Fruit fly (Drosophila melanogaster) whole organism, embryonic: Measurements from ENCODE around the gene CG4301.

Experiments
- B-H1 ChIP-seq: fragments of 200-800 bp; sonication (Bioruptor generic); IDR thresholded peaks from 3 replicates; pipeline ENCODE4 v1.3.6; 2022; ENCODE audit warnings: missing biosample characterization, missing genetic modification characterization
- CG10431 ChIP-seq: fragments of 200-800 bp; sonication (Bioruptor generic); optimal IDR thresholded peaks from 3 replicates; lab custom pipeline; 2018; ENCODE audit warnings: missing biosample characterization, mild to moderate bottlenecking, missing genetic modification characterization
- CG10565 ChIP-seq: fragments of 200-800 bp; sonication (Bioruptor generic); optimal IDR thresholded peaks from 3 replicates; lab custom pipeline; 2016; ENCODE audit warnings: missing biosample characterization, mild to moderate bottlenecking, missing genetic modification characterization
- CG10979 ChIP-seq: fragments of 200-800 bp; sonication (Bioruptor generic); optimal IDR thresholded peaks from 2 replicates; lab custom pipeline; 2018; ENCODE audit warnings: missing biosample characterization, mild to moderate bottlenecking, missing genetic modification characterization, moderate library complexity
- CG11696 ChIP-seq: fragments of 200-800 bp; sonication (Bioruptor generic); IDR thresholded peaks from 2 replicates; pipeline ENCODE4 v1.3.6; 2022; ENCODE audit warnings: missing biosample characterization, missing genetic modification characterization
- CG12104 ChIP-seq: fragments of 200-800 bp; sonication (Bioruptor generic); optimal IDR thresholded peaks from 3 replicates; lab custom pipeline; 2016; ENCODE audit warnings: missing biosample characterization, missing genetic modification characterization
- CG14014 ChIP-seq: fragments of 200-800 bp; sonication (Bioruptor generic); IDR thresholded peaks from 2 replicates; pipeline ENCODE4 v1.3.6; 2022; ENCODE audit warnings: missing biosample characterization, missing genetic modification characterization
- CG14441 ChIP-seq: fragments of 200-800 bp; sonication (Bioruptor generic); IDR thresholded peaks from 2 replicates; pipeline ENCODE4 v1.3.6; 2022; ENCODE audit warnings: missing biosample characterization, missing genetic modification characterization
- CG15073 ChIP-seq: fragments of 200-800 bp; sonication (Bioruptor generic); optimal IDR thresholded peaks from 2 replicates; lab custom pipeline; 2016; ENCODE audit warnings: missing biosample characterization, missing genetic modification characterization
- CG18619 ChIP-seq: fragments of 200-800 bp; sonication (Bioruptor generic); optimal IDR thresholded peaks from 3 replicates; lab custom pipeline; 2017; ENCODE audit warnings: missing biosample characterization, mild to moderate bottlenecking, missing genetic modification characterization
- CG2202 ChIP-seq: fragments of 200-800 bp; sonication (Bioruptor generic); optimal IDR thresholded peaks from 2 replicates; lab custom pipeline; 2018; ENCODE audit warnings: missing biosample characterization, mild to moderate bottlenecking, missing genetic modification characterization
- CG3065 ChIP-seq: fragments of 200-800 bp; sonication (Bioruptor generic); optimal IDR thresholded peaks from 2 replicates; lab custom pipeline; 2016; ENCODE audit warnings: missing biosample characterization, missing genetic modification characterization
- CG3281 ChIP-seq: fragments of 200-800 bp; sonication (Bioruptor generic); optimal IDR thresholded peaks from 3 replicates; lab custom pipeline; 2017; ENCODE audit warnings: missing biosample characterization, mild to moderate bottlenecking, missing genetic modification characterization
- CG34224 ChIP-seq: fragments of 200-800 bp; sonication (Bioruptor generic); IDR thresholded peaks from 3 replicates; pipeline ENCODE4 v1.3.6; 2022; ENCODE audit warnings: missing biosample characterization, missing genetic modification characterization; ENCODE audit not compliant: partially characterized antibody
- CG34422 ChIP-seq: fragments of 200-800 bp; sonication (Bioruptor generic); IDR thresholded peaks from 3 replicates; pipeline ENCODE4 v1.3.6; 2022; ENCODE audit warnings: missing biosample characterization, missing genetic modification characterization
- CG4360 ChIP-seq: fragments of 200-800 bp; sonication (Bioruptor generic); IDR thresholded peaks from 2 replicates; pipeline ENCODE4 v1.3.6; 2022; ENCODE audit warnings: missing biosample characterization, missing genetic modification characterization
- CG43689 ChIP-seq: fragments of 200-800 bp; sonication (Bioruptor generic); IDR thresholded peaks from 2 replicates; pipeline ENCODE4 v1.3.6; 2022; ENCODE audit warnings: missing biosample characterization, missing genetic modification characterization
- CG6791 ChIP-seq: fragments of 200-800 bp; sonication (Bioruptor generic); IDR thresholded peaks from 3 replicates; pipeline ENCODE4 v1.3.6; 2022; ENCODE audit warnings: missing biosample characterization, missing genetic modification characterization; ENCODE audit not compliant: partially characterized antibody
- CG7357 ChIP-seq: fragments of 200-800 bp; sonication (Bioruptor generic); IDR thresholded peaks from 3 replicates; pipeline ENCODE4 v1.3.6; 2022; ENCODE audit warnings: missing biosample characterization, missing genetic modification characterization
- CG7556 ChIP-seq: fragments of 200-800 bp; sonication (Bioruptor generic); optimal IDR thresholded peaks from 2 replicates; lab custom pipeline; 2017; ENCODE audit warnings: missing biosample characterization, mild to moderate bottlenecking, missing genetic modification characterization
- CG8281 ChIP-seq: fragments of 200-800 bp; sonication (Bioruptor generic); optimal IDR thresholded peaks from 2 replicates; lab custom pipeline; 2018; ENCODE audit warnings: missing biosample characterization, mild to moderate bottlenecking, missing genetic modification characterization, moderate library complexity
- CG9437 ChIP-seq: fragments of 200-800 bp; sonication (Bioruptor generic); optimal IDR thresholded peaks from 2 replicates; lab custom pipeline; 2018; ENCODE audit warnings: missing biosample characterization, mild to moderate bottlenecking, missing genetic modification characterization
- CG9727 ChIP-seq: fragments of 200-800 bp; sonication (Bioruptor generic); optimal IDR thresholded peaks from 3 replicates; lab custom pipeline; 2017; ENCODE audit warnings: missing biosample characterization, mild to moderate bottlenecking, missing genetic modification characterization
- Camta ChIP-seq: fragments of 200-800 bp; sonication (Bioruptor generic); optimal IDR thresholded peaks from 2 replicates; lab custom pipeline; 2016; ENCODE audit warnings: missing biosample characterization, missing genetic modification characterization
- Deaf1 ChIP-seq: fragments of 200-800 bp; optimal IDR thresholded peaks from 3 replicates; lab custom pipeline; 2019; ENCODE audit warnings: missing biosample characterization, mild to moderate bottlenecking, missing genetic modification characterization, moderate library complexity
- E2f1 ChIP-seq: fragments of 200-800 bp; sonication (Bioruptor generic); IDR thresholded peaks from 2 replicates; pipeline ENCODE4 v1.3.6; 2022; ENCODE audit warnings: missing biosample characterization, missing genetic modification characterization
- Gsc ChIP-seq: fragments of 200-800 bp; sonication (Bioruptor generic); IDR thresholded peaks from 2 replicates; pipeline ENCODE4 v1.3.6; 2022; ENCODE audit warnings: missing biosample characterization, missing genetic modification characterization
- Kr ChIP-seq: fragments of 200-800 bp; sonication (Bioruptor generic); optimal IDR thresholded peaks from 2 replicates; lab custom pipeline; 2017; ENCODE audit warnings: missing biosample characterization, mild to moderate bottlenecking, missing genetic modification characterization
- NFAT ChIP-seq: fragments of 200-800 bp; sonication (Bioruptor generic); IDR thresholded peaks from 2 replicates; pipeline ENCODE4 v1.3.6; 2022; ENCODE audit warnings: missing biosample characterization, missing genetic modification characterization
- Nf-YC ChIP-seq: fragments of 200-800 bp; optimal IDR thresholded peaks from 3 replicates; lab custom pipeline; 2019; ENCODE audit warnings: missing biosample characterization, mild to moderate bottlenecking, missing genetic modification characterization, moderate library complexity
- Opbp ChIP-seq: fragments of 200-800 bp; sonication (Bioruptor generic); IDR thresholded peaks from 3 replicates; pipeline ENCODE4 v1.3.6; 2022; ENCODE audit warnings: missing biosample characterization, missing genetic modification characterization; ENCODE audit not compliant: partially characterized antibody
- Rx ChIP-seq: fragments of 200-800 bp; sonication (Bioruptor generic); IDR thresholded peaks from 2 replicates; pipeline ENCODE4 v1.3.6; 2022; ENCODE audit warnings: missing biosample characterization, missing genetic modification characterization
- Sin3A ChIP-seq: fragments of >200 bp; optimal IDR thresholded peaks from 2 replicates; lab custom pipeline; 2018
- Sox100B ChIP-seq: fragments of 200-800 bp; sonication (Bioruptor generic); optimal IDR thresholded peaks from 3 replicates; lab custom pipeline; 2018; ENCODE audit warnings: missing biosample characterization, mild to moderate bottlenecking, missing genetic modification characterization
- az2 ChIP-seq: fragments of 200-800 bp; sonication (Bioruptor generic); optimal IDR thresholded peaks from 3 replicates; lab custom pipeline; 2016; ENCODE audit warnings: missing biosample characterization, missing genetic modification characterization
- bab2 ChIP-seq: fragments of 200-800 bp; sonication (Bioruptor generic); optimal IDR thresholded peaks from 2 replicates; lab custom pipeline; 2016; ENCODE audit warnings: missing biosample characterization, missing genetic modification characterization
- bcd ChIP-seq: fragments of 200-800 bp; sonication (Bioruptor generic); optimal IDR thresholded peaks from 2 replicates; lab custom pipeline; 2017; ENCODE audit warnings: missing biosample characterization, mild to moderate bottlenecking, missing genetic modification characterization
- cad ChIP-seq: fragments of >200 bp; optimal IDR thresholded peaks from 2 replicates; lab custom pipeline; 2017; ENCODE audit warnings: missing biosample characterization, missing genetic modification characterization
- dimm ChIP-seq: fragments of 200-800 bp; sonication (Bioruptor generic); IDR thresholded peaks from 2 replicates; pipeline ENCODE4 v1.3.6; 2022; ENCODE audit warnings: missing biosample characterization, missing genetic modification characterization
- ems ChIP-seq: fragments of 200-800 bp; sonication (Bioruptor generic); optimal IDR thresholded peaks from 3 replicates; lab custom pipeline; 2016; ENCODE audit warnings: missing biosample characterization, missing genetic modification characterization
- fd96Cb ChIP-seq: fragments of 200-800 bp; sonication (Bioruptor generic); optimal IDR thresholded peaks from 2 replicates; lab custom pipeline; 2018; ENCODE audit warnings: missing biosample characterization, mild to moderate bottlenecking, missing genetic modification characterization, moderate library complexity
- gfzf ChIP-seq: fragments of 200-800 bp; sonication (Bioruptor generic); optimal IDR thresholded peaks from 2 replicates; lab custom pipeline; 2016; ENCODE audit warnings: missing biosample characterization, mild to moderate bottlenecking, missing genetic modification characterization, moderate library complexity
- hkb ChIP-seq, 2 experiments: fragments of 200-800 bp in 1 of 2; fragments of >200 bp in 1 of 2; sonication (Bioruptor generic) in 1 of 2; IDR thresholded peaks in 1 of 2; optimal IDR thresholded peaks in 1 of 2; 2 replicates each; pipeline versions ENCODE4 v1.3.6 to Lab custom; 2017 to 2022; ENCODE audit warnings: missing biosample characterization in 1 of 2, missing genetic modification characterization in 1 of 2
- hth ChIP-seq: fragments of >200 bp; optimal IDR thresholded peaks from 2 replicates; lab custom pipeline; 2017; ENCODE audit warnings: inconsistent platforms
- luna ChIP-seq: fragments of 200-800 bp; sonication (Bioruptor generic); optimal IDR thresholded peaks from 2 replicates; lab custom pipeline; 2016; ENCODE audit warnings: missing biosample characterization, missing genetic modification characterization
- p53 ChIP-seq: fragments of 200-800 bp; sonication (Bioruptor generic); optimal IDR thresholded peaks from 2 replicates; lab custom pipeline; 2016; ENCODE audit warnings: missing biosample characterization, missing genetic modification characterization
- ro ChIP-seq: fragments of 200-800 bp; sonication (Bioruptor generic); IDR thresholded peaks from 2 replicates; pipeline ENCODE4 v1.3.6; 2022; ENCODE audit warnings: missing biosample characterization, missing genetic modification characterization
- slbo ChIP-seq: fragments of 200-800 bp; sonication (Bioruptor generic); IDR thresholded peaks from 2 replicates; pipeline ENCODE4 v1.3.6; 2022; ENCODE audit warnings: missing biosample characterization, missing genetic modification characterization
- tll ChIP-seq, 2 experiments: fragments of 200-800 bp in 1 of 2; fragments of >200 bp in 1 of 2; sonication (Bioruptor generic) in 1 of 2; optimal IDR thresholded peaks; 2 replicates each; lab custom pipeline; 2017 to 2019; ENCODE audit warnings: missing biosample characterization in 2 of 2, missing genetic modification characterization in 2 of 2, mild to moderate bottlenecking in 1 of 2, moderate library complexity in 1 of 2
- ttk ChIP-seq: fragments of 200-800 bp; sonication (Bioruptor generic); IDR thresholded peaks from 2 replicates; pipeline ENCODE4 v2.1.2; 2022; ENCODE audit warnings: missing biosample characterization, missing genetic modification characterization

The CG4301 gene

dm6 chrX:16383667-16384515 is 21.4 kb upstream of the CG4301 start (continued):
- no peak for TF ChIP-seq p53 (GFP tag; lab: Kevin White, UChicago)
- TF ChIP-seq CG10565 (GFP tag; lab: Kevin White, UChicago): no peak
- peak; percentile 90 for TF ChIP-seq CG3281 (GFP tag; lab: Kevin White, UChicago)
- TF ChIP-seq CG2202 (tag; lab: Kevin White, UChicago): peak; percentile 75
- TF ChIP-seq Sox100B (GFP tag; lab: Kevin White, UChicago): peak; percentile 85
- peak; percentile 49 for TF ChIP-seq CG9437 (GFP tag; lab: Kevin White, UChicago)
- TF ChIP-seq CG3065 (GFP tag; lab: Kevin White, UChicago): peak; percentile 40
- no peak for TF ChIP-seq Opbp (GFP tag; lab: Robert Waterston, UW)
- TF ChIP-seq E2f1: no peak; the same call in 1 of the 2 replicates
- TF ChIP-seq bab2 (GFP tag; lab: Kevin White, UChicago): peak; percentile 74
- TF ChIP-seq Sin3A (lab: Kevin White, UChicago): no peak
- no peak for TF ChIP-seq slbo (GFP tag; lab: Robert Waterston, UW)
- TF ChIP-seq Nf-YC (tag; lab: Kevin White, UChicago): peak; percentile 65
- no peak for TF ChIP-seq bcd (GFP tag; lab: Kevin White, UChicago)
- no peak for TF ChIP-seq CG15073 (GFP tag; lab: Kevin White, UChicago)
- TF ChIP-seq CG43689: no peak
- no peak for TF ChIP-seq CG7357 (GFP tag; lab: Robert Waterston, UW)
- TF ChIP-seq CG34422 (GFP tag; lab: Robert Waterston, UW): no peak
- peak; percentile 47 for TF ChIP-seq CG10979
- no peak for TF ChIP-seq tll (GFP tag; optimal IDR thresholded peaks at IDR 0.05; lab: Kevin White, UChicago)
- no peak for TF ChIP-seq ttk
- no peak for TF ChIP-seq CG11696 (GFP tag; lab: Robert Waterston, UW)
- TF ChIP-seq CG9727 (GFP tag; lab: Kevin White, UChicago): peak; percentile 76
- no peak for TF ChIP-seq dimm (GFP tag; lab: Robert Waterston, UW)
- TF ChIP-seq fd96Cb (tag; lab: Kevin White, UChicago): peak; percentile 56
- TF ChIP-seq Gsc (GFP tag; lab: Robert Waterston, UW): no peak
- peak; percentile 38; the same call in 1 of the 3 replicates for TF ChIP-seq B-H1 (GFP tag; lab: Robert Waterston, UW)
- peak; percentile 71 for TF ChIP-seq Camta (GFP tag; lab: Kevin White, UChicago)
- TF ChIP-seq hth (lab: Kevin White, UChicago): no peak
- TF ChIP-seq CG10431: peak; percentile 66
- no peak for TF ChIP-seq gfzf (GFP tag; lab: Kevin White, UChicago)
- TF ChIP-seq CG18619 (GFP tag; lab: Kevin White, UChicago): no peak
- no peak for TF ChIP-seq az2 (GFP tag; lab: Kevin White, UChicago)
- peak; percentile 71 for TF ChIP-seq CG12104 (GFP tag; lab: Kevin White, UChicago)
- no peak for TF ChIP-seq ems (GFP tag; lab: Kevin White, UChicago)
- TF ChIP-seq CG34224: no peak
- TF ChIP-seq CG14441 (GFP tag; lab: Robert Waterston, UW): no peak
- TF ChIP-seq NFAT: no peak; the same call in 1 of the 2 replicates
- TF ChIP-seq CG7556 (GFP tag; lab: Kevin White, UChicago): peak; percentile 70
- no peak for TF ChIP-seq Deaf1 (tag; lab: Kevin White, UChicago)
- TF ChIP-seq hkb (optimal IDR thresholded peaks at IDR 0.05; lab: Kevin White, UChicago): no peak
- TF ChIP-seq hkb (GFP tag; IDR thresholded peaks at IDR 0.05; lab: Robert Waterston, UW): peak; percentile 76
- no peak for TF ChIP-seq CG6791
- no peak for TF ChIP-seq Rx (GFP tag; lab: Robert Waterston, UW)
- no peak for TF ChIP-seq cad
- TF ChIP-seq CG8281: peak; percentile 82
- no peak for TF ChIP-seq ro (GFP tag; lab: Robert Waterston, UW)
- no peak for TF ChIP-seq CG4360
- peak; percentile 68 for TF ChIP-seq luna (GFP tag; lab: Kevin White, UChicago)
- no peak for TF ChIP-seq Kr (GFP tag; lab: Kevin White, UChicago)
- TF ChIP-seq CG14014 (GFP tag; lab: Robert Waterston, UW): peak; percentile 80; the same call in 1 of the 2 replicates
